Fruit fly (Drosophila melanogaster) whole organism, embryonic: ENCODE data around the gene dyw.

Experiments
- Bdp1 ChIP-seq: fragments of 200-800 bp; sonication (Bioruptor generic); optimal IDR thresholded peaks from 3 replicates; lab custom pipeline; 2016; ENCODE audit warnings: missing biosample characterization, missing genetic modification characterization
- CG10147 ChIP-seq: fragments of 200-800 bp; sonication (Bioruptor generic); optimal IDR thresholded peaks from 2 replicates; lab custom pipeline; 2019; ENCODE audit warnings: missing biosample characterization, mild to moderate bottlenecking, missing genetic modification characterization, moderate library complexity
- CG10267 ChIP-seq: fragments of 200-800 bp; sonication (Bioruptor generic); optimal IDR thresholded peaks from 2 replicates; lab custom pipeline; 2018; ENCODE audit warnings: missing biosample characterization, mild to moderate bottlenecking, missing genetic modification characterization, moderate library complexity
- CG10274 ChIP-seq: fragments of 200-800 bp; sonication (Bioruptor generic); optimal IDR thresholded peaks from 3 replicates; lab custom pipeline; 2017; ENCODE audit warnings: missing biosample characterization, mild to moderate bottlenecking, missing genetic modification characterization
- CG10565 ChIP-seq: fragments of 200-800 bp; sonication (Bioruptor generic); optimal IDR thresholded peaks from 3 replicates; lab custom pipeline; 2016; ENCODE audit warnings: missing biosample characterization, mild to moderate bottlenecking, missing genetic modification characterization
- CG12104 ChIP-seq: fragments of 200-800 bp; sonication (Bioruptor generic); optimal IDR thresholded peaks from 3 replicates; lab custom pipeline; 2016; ENCODE audit warnings: missing biosample characterization, missing genetic modification characterization
- CG12155 ChIP-seq: fragments of 200-800 bp; sonication (Bioruptor generic); optimal IDR thresholded peaks from 3 replicates; lab custom pipeline; 2016; ENCODE audit warnings: missing biosample characterization, missing genetic modification characterization
- CG12219 ChIP-seq: fragments of 200-800 bp; sonication (Bioruptor generic); optimal IDR thresholded peaks from 3 replicates; lab custom pipeline; 2018; ENCODE audit warnings: missing biosample characterization, mild to moderate bottlenecking, missing genetic modification characterization
- CG12391 ChIP-seq: fragments of 200-800 bp; sonication (Bioruptor generic); optimal IDR thresholded peaks from 3 replicates; lab custom pipeline; 2018; ENCODE audit warnings: missing biosample characterization, mild to moderate bottlenecking, missing genetic modification characterization, moderate library complexity
- CG13894 ChIP-seq: fragments of 200-800 bp; sonication (Bioruptor generic); optimal IDR thresholded peaks from 3 replicates; lab custom pipeline; 2018; ENCODE audit warnings: missing biosample characterization, mild to moderate bottlenecking, missing genetic modification characterization, moderate library complexity
- CG16815 ChIP-seq: fragments of 200-800 bp; sonication (Bioruptor generic); optimal IDR thresholded peaks from 3 replicates; lab custom pipeline; 2017; ENCODE audit warnings: missing biosample characterization, mild to moderate bottlenecking, missing genetic modification characterization
- CG17186 ChIP-seq: fragments of 200-800 bp; sonication (Bioruptor generic); optimal IDR thresholded peaks from 3 replicates; lab custom pipeline; 2017; ENCODE audit warnings: missing biosample characterization, missing genetic modification reagents, missing genetic modification characterization
- CG17568 ChIP-seq: fragments of 200-800 bp; sonication (Bioruptor generic); optimal IDR thresholded peaks from 2 replicates; lab custom pipeline; 2018; ENCODE audit warnings: missing biosample characterization, mild to moderate bottlenecking, missing genetic modification characterization, moderate library complexity
- CG2202 ChIP-seq: fragments of 200-800 bp; sonication (Bioruptor generic); optimal IDR thresholded peaks from 2 replicates; lab custom pipeline; 2018; ENCODE audit warnings: missing biosample characterization, mild to moderate bottlenecking, missing genetic modification characterization
- CG31224 ChIP-seq: fragments of 200-800 bp; sonication (Bioruptor generic); IDR thresholded peaks from 2 replicates; pipeline ENCODE4 v1.3.6; 2022; ENCODE audit warnings: missing biosample characterization, missing genetic modification characterization
- CG34376 ChIP-seq: fragments of 200-800 bp; sonication (Bioruptor generic); optimal IDR thresholded peaks from 2 replicates; lab custom pipeline; 2018; ENCODE audit warnings: missing biosample characterization, mild to moderate bottlenecking, missing genetic modification characterization
- CG6654 ChIP-seq: fragments of 200-800 bp; sonication (Bioruptor generic); optimal IDR thresholded peaks from 2 replicates; lab custom pipeline; 2017; ENCODE audit warnings: missing biosample characterization, mild to moderate bottlenecking, missing genetic modification characterization
- CG7357 ChIP-seq: fragments of 200-800 bp; sonication (Bioruptor generic); IDR thresholded peaks from 3 replicates; pipeline ENCODE4 v1.3.6; 2022; ENCODE audit warnings: missing biosample characterization, missing genetic modification characterization
- CG7963 ChIP-seq: fragments of 200-800 bp; sonication (Bioruptor generic); IDR thresholded peaks from 3 replicates; pipeline ENCODE4 v1.3.6; 2022; ENCODE audit warnings: missing biosample characterization, missing genetic modification characterization; ENCODE audit not compliant: partially characterized antibody
- CG9727 ChIP-seq: fragments of 200-800 bp; sonication (Bioruptor generic); optimal IDR thresholded peaks from 3 replicates; lab custom pipeline; 2017; ENCODE audit warnings: missing biosample characterization, mild to moderate bottlenecking, missing genetic modification characterization
- CG9817 ChIP-seq: fragments of 200-800 bp; sonication (Bioruptor generic); optimal IDR thresholded peaks from 2 replicates; lab custom pipeline; 2018; ENCODE audit warnings: missing biosample characterization, mild to moderate bottlenecking, missing genetic modification characterization, moderate library complexity
- Dref ChIP-seq: fragments of 200-800 bp; sonication (Bioruptor generic); IDR thresholded peaks from 2 replicates; pipeline ENCODE4 v1.3.6; 2022; ENCODE audit warnings: missing biosample characterization, missing genetic modification characterization
- E2f2 ChIP-seq: fragments of 200-800 bp; sonication (Bioruptor generic); IDR thresholded peaks from 2 replicates; pipeline ENCODE4 v1.3.6; 2022; ENCODE audit warnings: missing biosample characterization, missing genetic modification characterization
- HLH3B ChIP-seq: fragments of 200-800 bp; sonication (Bioruptor generic); IDR thresholded peaks from 2 replicates; pipeline ENCODE4 v1.3.6; 2022; ENCODE audit warnings: missing biosample characterization, missing genetic modification characterization
- Hey ChIP-seq: fragments of 200-800 bp; sonication (Bioruptor generic); optimal IDR thresholded peaks from 3 replicates; lab custom pipeline; 2018; ENCODE audit warnings: missing biosample characterization, mild to moderate bottlenecking, missing genetic modification characterization
- Lim3 ChIP-seq: fragments of 200-800 bp; sonication (Bioruptor generic); IDR thresholded peaks from 2 replicates; pipeline ENCODE4 v1.3.6; 2022; ENCODE audit warnings: missing biosample characterization, missing genetic modification characterization
- Myb ChIP-seq: fragments of 200-800 bp; sonication (Bioruptor generic); optimal IDR thresholded peaks from 2 replicates; lab custom pipeline; 2016; ENCODE audit warnings: missing biosample characterization, missing genetic modification characterization
- NC2α ChIP-seq: fragments of 200-800 bp; sonication (Bioruptor generic); optimal IDR thresholded peaks from 2 replicates; lab custom pipeline; 2016; ENCODE audit warnings: missing biosample characterization, missing genetic modification characterization
- Poxn ChIP-seq: fragments of 200-800 bp; sonication (Bioruptor generic); IDR thresholded peaks from 2 replicates; pipeline ENCODE4 v1.3.6; 2022; ENCODE audit warnings: missing biosample characterization, missing genetic modification characterization
- Tbp ChIP-seq: fragments of >200 bp; optimal IDR thresholded peaks from 2 replicates; lab custom pipeline; 2018; ENCODE audit warnings: missing biosample characterization, missing genetic modification characterization
- al ChIP-seq: fragments of 200-800 bp; sonication (Bioruptor generic); IDR thresholded peaks from 2 replicates; pipeline ENCODE4 v1.3.6; 2022; ENCODE audit warnings: missing biosample characterization, missing genetic modification characterization
- br ChIP-seq: fragments of >200 bp; optimal IDR thresholded peaks from 2 replicates; lab custom pipeline; 2017
- cato ChIP-seq: fragments of 200-800 bp; sonication (Bioruptor generic); optimal IDR thresholded peaks from 2 replicates; lab custom pipeline; 2016; ENCODE audit warnings: missing biosample characterization, missing genetic modification characterization, borderline replicate concordance
- cg ChIP-seq: fragments of 200-800 bp; sonication (Bioruptor generic); optimal IDR thresholded peaks from 3 replicates; lab custom pipeline; 2019; ENCODE audit warnings: missing biosample characterization, mild to moderate bottlenecking, missing genetic modification characterization, moderate library complexity
- fd96Cb ChIP-seq: fragments of 200-800 bp; sonication (Bioruptor generic); optimal IDR thresholded peaks from 2 replicates; lab custom pipeline; 2018; ENCODE audit warnings: missing biosample characterization, mild to moderate bottlenecking, missing genetic modification characterization, moderate library complexity
- ftz-f1 ChIP-seq: fragments of 200-800 bp; sonication (Bioruptor generic); optimal IDR thresholded peaks from 2 replicates; lab custom pipeline; 2016; ENCODE audit warnings: missing biosample characterization, missing genetic modification characterization
- gfzf ChIP-seq: fragments of 200-800 bp; sonication (Bioruptor generic); optimal IDR thresholded peaks from 2 replicates; lab custom pipeline; 2016; ENCODE audit warnings: missing biosample characterization, mild to moderate bottlenecking, missing genetic modification characterization, moderate library complexity
- gt ChIP-seq: fragments of 200-800 bp; sonication (Bioruptor generic); IDR thresholded peaks from 2 replicates; pipeline ENCODE4 v1.3.6; 2022; ENCODE audit warnings: missing biosample characterization, missing genetic modification characterization
- lbe ChIP-seq: fragments of 200-800 bp; sonication (Bioruptor generic); optimal IDR thresholded peaks from 2 replicates; lab custom pipeline; 2016; ENCODE audit warnings: missing biosample characterization, mild to moderate bottlenecking, missing genetic modification characterization
- mam ChIP-seq: fragments of 200-800 bp; sonication (Bioruptor generic); optimal IDR thresholded peaks from 3 replicates; lab custom pipeline; 2016; ENCODE audit warnings: missing biosample characterization, missing genetic modification characterization
- mirr ChIP-seq: fragments of 200-800 bp; sonication (Bioruptor generic); optimal IDR thresholded peaks from 3 replicates; lab custom pipeline; 2018; ENCODE audit warnings: missing biosample characterization, mild to moderate bottlenecking, missing genetic modification characterization
- nom ChIP-seq: fragments of 200-800 bp; sonication (Bioruptor generic); optimal IDR thresholded peaks from 2 replicates; lab custom pipeline; 2017; ENCODE audit warnings: missing biosample characterization, missing genetic modification characterization, mild to moderate bottlenecking, moderate library complexity, missing genetic modification reagents
- otp ChIP-seq: fragments of 200-800 bp; sonication (Bioruptor generic); IDR thresholded peaks from 3 replicates; pipeline ENCODE4, ENCODE4 v1.3.6; 2022; ENCODE audit warnings: missing biosample characterization, missing genetic modification characterization
- phol ChIP-seq: fragments of 200-800 bp; sonication (Bioruptor generic); optimal IDR thresholded peaks from 3 replicates; lab custom pipeline; 2018; ENCODE audit warnings: missing biosample characterization, mild to moderate bottlenecking, missing genetic modification characterization, moderate library complexity
- pita ChIP-seq: fragments of 200-800 bp; sonication (Bioruptor generic); optimal IDR thresholded peaks from 2 replicates; lab custom pipeline; 2017; ENCODE audit warnings: missing biosample characterization, mild to moderate bottlenecking, missing genetic modification characterization
- pzg ChIP-seq: fragments of 200-800 bp; sonication (Bioruptor generic); optimal IDR thresholded peaks from 3 replicates; lab custom pipeline; 2018; ENCODE audit warnings: missing biosample characterization, mild to moderate bottlenecking, missing genetic modification characterization, moderate library complexity
- ro ChIP-seq: fragments of 200-800 bp; sonication (Bioruptor generic); IDR thresholded peaks from 2 replicates; pipeline ENCODE4 v1.3.6; 2022; ENCODE audit warnings: missing biosample characterization, missing genetic modification characterization
- shn ChIP-seq: fragments of 200-800 bp; sonication (Bioruptor generic); optimal IDR thresholded peaks from 3 replicates; lab custom pipeline; 2016; ENCODE audit warnings: missing biosample characterization, missing genetic modification characterization
- tx ChIP-seq: fragments of 200-800 bp; sonication (Bioruptor generic); optimal IDR thresholded peaks from 2 replicates; lab custom pipeline; 2016; ENCODE audit warnings: missing biosample characterization, missing genetic modification characterization
- wek ChIP-seq: fragments of 200-800 bp; sonication (Bioruptor generic); optimal IDR thresholded peaks from 3 replicates; lab custom pipeline; 2018; ENCODE audit warnings: missing biosample characterization, mild to moderate bottlenecking, missing genetic modification characterization, moderate library complexity
- wor ChIP-seq: fragments of 200-800 bp; sonication (Bioruptor generic); IDR thresholded peaks from 2 replicates; pipeline ENCODE4 v1.3.6; 2022; ENCODE audit warnings: missing biosample characterization, missing genetic modification characterization
- zfh1 ChIP-seq: fragments of 200-800 bp; sonication (Bioruptor generic); IDR thresholded peaks from 3 replicates; pipeline ENCODE4 v1.3.6; 2022; ENCODE audit warnings: missing biosample characterization, missing genetic modification characterization

Gene dyw

DNA sequence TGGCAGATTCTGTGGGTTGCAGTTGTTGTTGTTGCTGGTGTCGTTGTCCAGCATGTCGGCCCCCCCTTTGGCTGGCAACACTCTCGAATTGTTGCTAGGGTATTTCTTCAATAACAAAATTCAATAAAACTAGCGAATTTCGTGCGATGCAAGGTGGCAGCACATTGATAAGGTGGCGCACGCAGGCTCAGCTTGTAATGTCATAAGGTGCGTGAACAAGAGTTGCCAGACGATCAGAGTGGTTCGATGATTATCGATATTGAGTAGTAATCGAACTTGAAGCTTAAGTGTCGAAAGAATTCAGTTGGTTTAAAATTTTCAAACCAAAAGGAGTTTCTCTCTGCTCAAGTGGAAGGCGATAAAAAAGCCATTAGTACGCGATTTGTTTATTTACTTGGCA, 26.4 kb upstream of the dyw start, which contains the start of gene CG2701 (continued):
- no peak for TF ChIP-seq wor (GFP tag; lab: Robert Waterston, UW)
- no peak for TF ChIP-seq cg
- TF ChIP-seq Bdp1 (GFP tag; lab: Kevin White, UChicago), result no peak
- TF ChIP-seq CG10565 (GFP tag; lab: Kevin White, UChicago), result no peak
- TF ChIP-seq CG9727 (GFP tag; lab: Kevin White, UChicago), result no peak
- TF ChIP-seq CG17568, result no peak
- TF ChIP-seq CG31224, result no peak
- no peak for TF ChIP-seq NC2α (GFP tag; lab: Kevin White, UChicago)
- no peak for TF ChIP-seq ro (GFP tag; lab: Robert Waterston, UW)
- no peak for TF ChIP-seq CG10147
- TF ChIP-seq CG13894 (tag; lab: Kevin White, UChicago), result no peak
- no peak for TF ChIP-seq nom
- no peak for TF ChIP-seq CG10274 (GFP tag; lab: Kevin White, UChicago)
- no peak for TF ChIP-seq CG9817 (tag; lab: Kevin White, UChicago)
- no peak for TF ChIP-seq shn
- peak; percentile 77 for TF ChIP-seq E2f2
- no peak for TF ChIP-seq CG7357 (GFP tag; lab: Robert Waterston, UW)
- peak; percentile 9 for TF ChIP-seq CG10267 (tag; lab: Kevin White, UChicago)
- peak; percentile 11 for TF ChIP-seq phol (tag; lab: Kevin White, UChicago)
- TF ChIP-seq CG2202 (tag; lab: Kevin White, UChicago), result no peak
- no peak for TF ChIP-seq Hey (tag; lab: Kevin White, UChicago)
- TF ChIP-seq CG34376, result no peak
- TF ChIP-seq gt, result no peak
- TF ChIP-seq Poxn (GFP tag; lab: Robert Waterston, UW), result no peak
- no peak for TF ChIP-seq CG12219 (GFP tag; lab: Kevin White, UChicago)
- TF ChIP-seq CG12155, result no peak
- TF ChIP-seq otp (GFP tag; lab: Robert Waterston, UW), result no peak
- no peak for TF ChIP-seq al (GFP tag; lab: Robert Waterston, UW)
- no peak for TF ChIP-seq Lim3 (GFP tag; lab: Robert Waterston, UW)
- TF ChIP-seq ftz-f1 (GFP tag; lab: Kevin White, UChicago), result no peak
- TF ChIP-seq pzg (GFP tag; lab: Kevin White, UChicago), result peak; percentile 85
- no peak for TF ChIP-seq CG16815 (GFP tag; lab: Kevin White, UChicago)
- TF ChIP-seq CG17186, result peak; percentile 81
- TF ChIP-seq Tbp (GFP tag; lab: Kevin White, UChicago), result no peak
- TF ChIP-seq mirr, result peak; percentile 24
- TF ChIP-seq fd96Cb (tag; lab: Kevin White, UChicago), result no peak
- TF ChIP-seq tx (GFP tag; lab: Kevin White, UChicago), result no peak
- TF ChIP-seq CG12104 (GFP tag; lab: Kevin White, UChicago), result no peak
- TF ChIP-seq CG12391 (tag; lab: Kevin White, UChicago), result no peak
- TF ChIP-seq Myb (GFP tag; lab: Kevin White, UChicago), result peak; percentile 94
- TF ChIP-seq Dref, result peak; percentile 92
- peak; percentile 35 for TF ChIP-seq mam (GFP tag; lab: Kevin White, UChicago)
- TF ChIP-seq pita, result no peak
- no peak for TF ChIP-seq cato
- no peak for TF ChIP-seq CG6654 (GFP tag; lab: Kevin White, UChicago)
- TF ChIP-seq HLH3B (GFP tag; lab: Robert Waterston, UW), result no peak
- peak; percentile 32 for TF ChIP-seq gfzf (GFP tag; lab: Kevin White, UChicago)
- peak; percentile 59; the same call in 2 of the 3 replicates for TF ChIP-seq CG7963 (GFP tag; lab: Robert Waterston, UW)
- no peak for TF ChIP-seq br (lab: Kevin White, UChicago)
- TF ChIP-seq lbe (GFP tag; lab: Kevin White, UChicago), result no peak
- no peak for TF ChIP-seq wek (GFP tag; lab: Kevin White, UChicago)
- no peak for TF ChIP-seq zfh1 (GFP tag; lab: Robert Waterston, UW)
